Worm (Caenorhabditis elegans) whole organism, L1 larva: ENCODE results near the gene wdr-31.

Source experiments
- C16A3.4 ChIP-seq: fragments of 150-350 bp; optimal IDR thresholded peaks from 2 replicates; lab custom pipeline; 2014; ENCODE audit warnings: missing biosample characterization, missing genetic modification characterization
- C34B4.2 ChIP-seq: sonication (generic microtip); optimal IDR thresholded peaks from 2 replicates; lab custom pipeline; 2017; ENCODE audit warnings: mild to moderate bottlenecking, missing genetic modification characterization, missing compliant biosample characterization
- Y116A8C.19 ChIP-seq: sonication (generic microtip); optimal IDR thresholded peaks from 2 replicates; lab custom pipeline; 2016; ENCODE audit warnings: missing compliant biosample characterization, missing genetic modification characterization, borderline replicate concordance
- alr-1 ChIP-seq: fragments of 200-800 bp; sonication (Bioruptor generic); optimal IDR thresholded peaks from 2 replicates; lab custom pipeline; 2018; ENCODE audit warnings: borderline replicate concordance, mild to moderate bottlenecking, missing genetic modification characterization, missing compliant biosample characterization
- ama-1 ChIP-seq: fragments of 150-350 bp; optimal IDR thresholded peaks from 2 replicates; lab custom pipeline; 2014
- blmp-1 ChIP-seq: fragments of 150-350 bp; optimal IDR thresholded peaks from 2 replicates; lab custom pipeline; 2014; ENCODE audit warnings: missing biosample characterization, missing genetic modification characterization
- ceh-8 ChIP-seq: fragments of 200-800 bp; sonication (Bioruptor generic); optimal IDR thresholded peaks from 2 replicates; lab custom pipeline; 2018; ENCODE audit warnings: mild to moderate bottlenecking, missing genetic modification characterization, moderate library complexity, missing compliant biosample characterization
- ceh-82 ChIP-seq, 3 experiments: fragments of 150-350 bp in 1 of 3; sonication (generic microtip) in 2 of 3; optimal IDR thresholded peaks; 2 replicates each; lab custom pipeline; 2014 to 2017; ENCODE audit warnings: missing biosample characterization in 3 of 3, missing genetic modification characterization in 3 of 3
- ces-1 ChIP-seq: fragments of 150-350 bp; optimal IDR thresholded peaks from 2 replicates; lab custom pipeline; 2014; ENCODE audit warnings: missing biosample characterization, missing genetic modification reagents, missing genetic modification characterization
- efl-1 ChIP-seq, 4 experiments: fragments of 150-350 bp; optimal IDR thresholded peaks in 3 of 4; peaks in 1 of 4; 1 replicate in 1 of 4; 2 replicates in 3 of 4; lab custom pipeline; 2014; ENCODE audit warnings: missing biosample characterization in 2 of 4, missing genetic modification characterization in 2 of 4, missing genetic modification reagents in 2 of 4
- efl-3 ChIP-seq: fragments of 200-800 bp; sonication (Bioruptor generic); optimal IDR thresholded peaks from 2 replicates; lab custom pipeline; 2018; ENCODE audit warnings: mild to moderate bottlenecking, missing genetic modification characterization, missing compliant biosample characterization
- egl-13 ChIP-seq: sonication (generic microtip); optimal IDR thresholded peaks from 2 replicates; lab custom pipeline; 2016; ENCODE audit warnings: missing genotype, missing genetic modification reagents, missing genetic modification characterization, missing compliant biosample characterization
- elt-2 ChIP-seq: sonication (generic microtip); optimal IDR thresholded peaks from 2 replicates; lab custom pipeline; 2016; ENCODE audit warnings: missing genetic modification characterization, mild to moderate bottlenecking, inconsistent platforms, missing compliant biosample characterization, missing genetic modification reagents
- fkh-10 ChIP-seq: sonication (generic microtip); optimal IDR thresholded peaks from 2 replicates; lab custom pipeline; 2017; ENCODE audit warnings: missing biosample characterization, missing genetic modification reagents, missing genetic modification characterization
- grh-1 ChIP-seq: fragments of 200-800 bp; sonication (Bioruptor generic); IDR thresholded peaks from 2 replicates; pipeline ENCODE4 v1.3.6; 2022; ENCODE audit warnings: missing genetic modification reagents, missing genetic modification characterization, missing compliant biosample characterization
- hlh-17 ChIP-seq: fragments of 200-800 bp; sonication (Bioruptor generic); optimal IDR thresholded peaks from 2 replicates; lab custom pipeline; 2018; ENCODE audit warnings: missing genetic modification characterization, mild to moderate bottlenecking, missing compliant biosample characterization, moderate library complexity, borderline replicate concordance
- irx-1 ChIP-seq: sonication (generic microtip); optimal IDR thresholded peaks from 2 replicates; lab custom pipeline; 2016; ENCODE audit warnings: missing genetic modification characterization, missing compliant biosample characterization
- jun-1 ChIP-seq: fragments of 150-350 bp; optimal IDR thresholded peaks from 2 replicates; lab custom pipeline; 2014; ENCODE audit warnings: missing biosample characterization, missing genetic modification reagents, missing genetic modification characterization
- lin-13 ChIP-seq: fragments of 150-350 bp; optimal IDR thresholded peaks from 2 replicates; lab custom pipeline; 2014; ENCODE audit warnings: missing biosample characterization, missing genetic modification reagents, missing genetic modification characterization
- lin-14 ChIP-seq: fragments of 200-800 bp; sonication (Bioruptor generic); optimal IDR thresholded peaks from 2 replicates; lab custom pipeline; 2018; ENCODE audit warnings: mild to moderate bottlenecking, missing genetic modification characterization, moderate library complexity, missing compliant biosample characterization
- lin-15B ChIP-seq: fragments of 150-350 bp; sonication (generic microtip); optimal IDR thresholded peaks from 3 replicates; lab custom pipeline; 2014; ENCODE audit warnings: missing biosample characterization, missing genetic modification characterization
- lin-39 ChIP-seq: fragments of 150-350 bp; optimal IDR thresholded peaks from 2 replicates; lab custom pipeline; 2014; ENCODE audit warnings: missing biosample characterization, missing genetic modification reagents, missing genetic modification characterization
- lsy-2 ChIP-seq, 2 experiments: fragments of 150-350 bp; optimal IDR thresholded peaks; 2 replicates each; lab custom pipeline; 2014; ENCODE audit warnings: missing biosample characterization in 2 of 2, missing genetic modification characterization in 2 of 2
- mdl-1 ChIP-seq, 2 experiments: fragments of 150-350 bp; optimal IDR thresholded peaks; 2 replicates each; lab custom pipeline; 2014 to 2017; ENCODE audit warnings: missing biosample characterization in 2 of 2, missing genetic modification characterization in 2 of 2, inconsistent platforms in 1 of 2
- mep-1 ChIP-seq: fragments of 150-350 bp; optimal IDR thresholded peaks from 2 replicates; lab custom pipeline; 2014; ENCODE audit warnings: missing biosample characterization, missing genetic modification characterization
- nhr-11 ChIP-seq: fragments of 150-350 bp; optimal IDR thresholded peaks from 2 replicates; lab custom pipeline; 2014; ENCODE audit warnings: missing biosample characterization, missing genetic modification characterization
- nhr-19 ChIP-seq: fragments of 200-800 bp; sonication (Bioruptor generic); conservative IDR thresholded peaks from 2 replicates; pipeline ENCODE4 v1.3.6; 2022; ENCODE audit warnings: missing genetic modification characterization, missing compliant biosample characterization
- nhr-237 ChIP-seq: fragments of 150-350 bp; optimal IDR thresholded peaks from 2 replicates; lab custom pipeline; 2014; ENCODE audit warnings: missing biosample characterization, missing genetic modification characterization
- nhr-47 ChIP-seq: sonication (generic microtip); optimal IDR thresholded peaks from 2 replicates; lab custom pipeline; 2016; ENCODE audit warnings: mild to moderate bottlenecking, missing genetic modification characterization, moderate library complexity, missing compliant biosample characterization
- nhr-71 ChIP-seq: sonication (generic microtip); optimal IDR thresholded peaks from 2 replicates; lab custom pipeline; 2016; ENCODE audit warnings: mild to moderate bottlenecking, missing genetic modification characterization, moderate library complexity, missing compliant biosample characterization
- nhr-76 ChIP-seq: sonication (generic microtip); optimal IDR thresholded peaks from 2 replicates; lab custom pipeline; 2017; ENCODE audit warnings: missing biosample characterization, missing genetic modification characterization
- nhr-85 ChIP-seq: sonication (generic microtip); peaks from one replicate; lab custom pipeline; 2016; ENCODE audit warnings: missing genetic modification characterization, inconsistent platforms, missing compliant biosample characterization
- pag-3 ChIP-seq: sonication (generic microtip); optimal IDR thresholded peaks from 2 replicates; lab custom pipeline; 2017; ENCODE audit warnings: missing genetic modification characterization, mild to moderate bottlenecking, missing compliant biosample characterization, antibody characterized with exemption, borderline replicate concordance; ENCODE audit not compliant: insufficient read depth
- pqm-1 ChIP-seq: sonication (generic microtip); optimal IDR thresholded peaks from 3 replicates; lab custom pipeline; 2017; ENCODE audit warnings: missing biosample characterization, missing genetic modification characterization
- rnt-1 ChIP-seq: sonication (generic microtip); optimal IDR thresholded peaks from 2 replicates; lab custom pipeline; 2016; ENCODE audit warnings: mild to moderate bottlenecking, missing genetic modification characterization, moderate library complexity, missing compliant biosample characterization
- skn-1 ChIP-seq: fragments of 150-350 bp; optimal IDR thresholded peaks from 2 replicates; lab custom pipeline; 2014; ENCODE audit warnings: missing biosample characterization, missing genetic modification characterization
- snpc-4 ChIP-seq: fragments of 150-350 bp; optimal IDR thresholded peaks from 2 replicates; lab custom pipeline; 2014; ENCODE audit warnings: missing biosample characterization, missing genetic modification characterization
- snu-23 ChIP-seq: sonication (generic microtip); optimal IDR thresholded peaks from 2 replicates; lab custom pipeline; 2016; ENCODE audit warnings: missing genetic modification characterization, missing compliant biosample characterization
- sup-37 ChIP-seq: fragments of 200-800 bp; sonication (Bioruptor generic); optimal IDR thresholded peaks from 2 replicates; lab custom pipeline; 2018; ENCODE audit warnings: mild to moderate bottlenecking, missing genetic modification characterization, missing compliant biosample characterization
- swsn-7 ChIP-seq: sonication (generic microtip); optimal IDR thresholded peaks from 2 replicates; lab custom pipeline; 2016; ENCODE audit warnings: missing genetic modification characterization, missing compliant biosample characterization
- tbx-2 ChIP-seq: sonication (generic microtip); optimal IDR thresholded peaks from 2 replicates; lab custom pipeline; 2016; ENCODE audit warnings: missing genetic modification characterization, missing compliant biosample characterization
- tlp-1 ChIP-seq: fragments of 150-350 bp; optimal IDR thresholded peaks from 2 replicates; lab custom pipeline; 2014; ENCODE audit warnings: missing biosample characterization, missing genetic modification characterization
- unc-130 ChIP-seq: fragments of 150-350 bp; optimal IDR thresholded peaks from 2 replicates; lab custom pipeline; 2017; ENCODE audit warnings: missing biosample characterization, missing genetic modification characterization, inconsistent platforms
- unc-30 ChIP-seq: sonication (generic microtip); optimal IDR thresholded peaks from 2 replicates; lab custom pipeline; 2017; ENCODE audit warnings: missing biosample characterization, missing genetic modification characterization
- unc-62 ChIP-seq: fragments of 150-350 bp; optimal IDR thresholded peaks from 2 replicates; lab custom pipeline; 2014; ENCODE audit warnings: missing biosample characterization, missing genetic modification reagents, missing genetic modification characterization
- unc-86 ChIP-seq: sonication (generic microtip); optimal IDR thresholded peaks from 2 replicates; lab custom pipeline; 2016; ENCODE audit warnings: missing genetic modification characterization, missing compliant biosample characterization
- unc-98 ChIP-seq: fragments of 200-800 bp; sonication (Bioruptor generic); IDR thresholded peaks from 2 replicates; pipeline ENCODE4 v1.3.6; 2022; ENCODE audit warnings: missing genetic modification characterization, missing compliant biosample characterization
- zag-1 ChIP-seq: fragments of 150-350 bp; optimal IDR thresholded peaks from 2 replicates; lab custom pipeline; 2014; ENCODE audit warnings: missing biosample characterization, missing genetic modification characterization
- zip-4 ChIP-seq: fragments of 200-800 bp; sonication (Bioruptor generic); optimal IDR thresholded peaks from 2 replicates; lab custom pipeline; 2018; ENCODE audit warnings: mild to moderate bottlenecking, missing genetic modification characterization, moderate library complexity, missing compliant biosample characterization
- ztf-11 ChIP-seq, 2 experiments: sonication (generic microtip); optimal IDR thresholded peaks; 2 replicates each; lab custom pipeline; 2016 to 2017; ENCODE audit warnings: missing genetic modification characterization in 2 of 2, missing biosample characterization in 1 of 2, missing compliant biosample characterization in 1 of 2
- ztf-4 ChIP-seq: fragments of 150-350 bp; optimal IDR thresholded peaks from 2 replicates; lab custom pipeline; 2014; ENCODE audit warnings: missing biosample characterization, missing genetic modification characterization

The wdr-31 gene

ce11 chrII:2747956-2748621 is 13.0 kb upstream of the wdr-31 start (continued):
- TF ChIP-seq ztf-11 (tag; optimal IDR thresholded peaks at IDR 0.05; lab: Kevin White, UChicago) (no peak), nhr-237 (tag; lab: Kevin White, UChicago) (no peak), nhr-71 (tag; lab: Kevin White, UChicago) (peak; percentile 76), ces-1 (no peak), zip-4 (GFP tag; lab: Kevin White, UChicago) (no peak), blmp-1 (no peak), nhr-19 (GFP tag; lab: Robert Waterston, UW) (peak; percentile 16), mdl-1 (tag; optimal IDR thresholded peaks at IDR 0.05; lab: Kevin White, UChicago) (no peak), ceh-82 (tag; optimal IDR thresholded peaks at IDR 0.05; lab: Kevin White, UChicago) (peak; percentile 50 to 64 (median 57)), lin-15B (tag; lab: Kevin White, UChicago) (no peak), unc-86 (peak; percentile 67), lsy-2 (tag; optimal IDR thresholded peaks at IDR 0.05; lab: Kevin White, UChicago) (peak; percentile 48 to 62), nhr-76 (tag; lab: Kevin White, UChicago) (no peak), nhr-85 (no peak), zag-1 (tag; lab: Kevin White, UChicago) (peak; percentile 57), egl-13 (tag; lab: Kevin White, UChicago) (peak; percentile 79), unc-30 (tag; lab: Kevin White, UChicago) (no peak), efl-3 (GFP tag; lab: Kevin White, UChicago) (no peak), C16A3.4 (tag; lab: Kevin White, UChicago) (no peak), elt-2 (tag; lab: Kevin White, UChicago) (no peak), tlp-1 (tag; lab: Kevin White, UChicago) (no peak), C34B4.2 (tag; lab: Kevin White, UChicago) (no peak), ztf-4 (no peak), ama-1 (lab: Kevin White, UChicago) (no peak), snpc-4 (tag; lab: Kevin White, UChicago) (peak; percentile 66), unc-98 (no peak), mep-1 (tag; lab: Kevin White, UChicago) (peak; percentile 29), snu-23 (GFP tag; lab: Kevin White, UChicago) (peak; percentile 55), pqm-1 (tag; lab: Kevin White, UChicago) (no peak), unc-62 (no peak), lin-13 (GFP tag; lab: Kevin White, UChicago) (peak; percentile 4), unc-130 (no peak), grh-1 (GFP tag; lab: Robert Waterston, UW) (no peak), rnt-1 (no peak), hlh-17 (GFP tag; lab: Kevin White, UChicago) (no peak), tbx-2 (tag; lab: Kevin White, UChicago) (peak; percentile 75), skn-1 (tag; lab: Kevin White, UChicago) (peak; percentile 9), jun-1 (peak; percentile 47), swsn-7 (peak; percentile 53), nhr-47 (tag; lab: Kevin White, UChicago) (peak; percentile 78), efl-1 (optimal IDR thresholded peaks at IDR 0.05; lab: Kevin White, UChicago) (peak; percentile 54 to 64), efl-1 (GFP tag; optimal IDR thresholded peaks at IDR 0.05 in 1 of 2; lab: Kevin White, UChicago) (peak in 1 of 2 experiments; percentile 18)

ce11 chrII:2742251-2742650 is 7.2 kb upstream of the wdr-31 start, which contains the start of gene T05A8.7:
TSS of gene T05A8.7 (minus strand) at chrII:2742351.
- TF ChIP-seq unc-62: no peak
- TF ChIP-seq ces-1: no peak
- TF ChIP-seq Y116A8C.19 (tag; lab: Kevin White, UChicago): no peak
- TF ChIP-seq fkh-10 (GFP tag; lab: Kevin White, UChicago): no peak
- TF ChIP-seq hlh-17 (GFP tag; lab: Kevin White, UChicago): no peak
- no peak for TF ChIP-seq ama-1 (lab: Kevin White, UChicago)
- TF ChIP-seq C34B4.2 (tag; lab: Kevin White, UChicago): no peak
- no peak for TF ChIP-seq blmp-1
- TF ChIP-seq irx-1 (tag; lab: Kevin White, UChicago): no peak
- no peak for TF ChIP-seq pag-3 (tag; lab: Kevin White, UChicago)
- TF ChIP-seq lin-14 (GFP tag; lab: Kevin White, UChicago): no peak
- TF ChIP-seq ceh-8 (GFP tag; lab: Kevin White, UChicago): no peak
- no peak for TF ChIP-seq nhr-11 (tag; lab: Kevin White, UChicago)
- TF ChIP-seq unc-130: no peak
- no peak for TF ChIP-seq nhr-85
- TF ChIP-seq lin-39 (tag; lab: Kevin White, UChicago): no peak
- TF ChIP-seq sup-37: no peak
- no peak for TF ChIP-seq alr-1
